Fruit fly (Drosophila melanogaster) whole organism, embryonic: ENCODE data around the gene nbs.

Source experiments
- BtbVII ChIP-seq: fragments of 200-800 bp; sonication (Bioruptor generic); optimal IDR thresholded peaks from 3 replicates; lab custom pipeline; 2017; ENCODE audit warnings: missing biosample characterization, mild to moderate bottlenecking, missing genetic modification characterization
- CG10147 ChIP-seq: fragments of 200-800 bp; sonication (Bioruptor generic); optimal IDR thresholded peaks from 2 replicates; lab custom pipeline; 2019; ENCODE audit warnings: missing biosample characterization, mild to moderate bottlenecking, missing genetic modification characterization, moderate library complexity
- CG12071 ChIP-seq: fragments of 200-800 bp; sonication (Bioruptor generic); optimal IDR thresholded peaks from 3 replicates; lab custom pipeline; 2018; ENCODE audit warnings: missing biosample characterization, mild to moderate bottlenecking, missing genetic modification characterization
- CG1233 ChIP-seq: fragments of 200-800 bp; sonication (Bioruptor generic); optimal IDR thresholded peaks from 4 replicates; lab custom pipeline; 2018; ENCODE audit warnings: missing biosample characterization, mild to moderate bottlenecking, missing genetic modification characterization
- CG13287 ChIP-seq: fragments of 200-800 bp; sonication (Bioruptor generic); IDR thresholded peaks from 2 replicates; pipeline ENCODE4 v1.3.6; 2022; ENCODE audit warnings: missing biosample characterization, missing genetic modification characterization; ENCODE audit not compliant: partially characterized antibody
- CG13296 ChIP-seq: fragments of 200-800 bp; sonication (Bioruptor generic); optimal IDR thresholded peaks from 3 replicates; lab custom pipeline; 2018; ENCODE audit warnings: missing biosample characterization, mild to moderate bottlenecking, missing genetic modification characterization
- CG14667 ChIP-seq: fragments of 200-800 bp; sonication (Bioruptor generic); IDR thresholded peaks from 2 replicates; pipeline ENCODE4 v1.3.6; 2022; ENCODE audit warnings: missing biosample characterization, missing genetic modification characterization
- CG15514 ChIP-seq: fragments of 200-800 bp; sonication (Bioruptor generic); optimal IDR thresholded peaks from 3 replicates; lab custom pipeline; 2017; ENCODE audit warnings: missing biosample characterization, missing genetic modification characterization, mild to moderate bottlenecking, moderate library complexity, missing genetic modification reagents
- CG17361 ChIP-seq: fragments of 200-800 bp; sonication (Bioruptor generic); IDR thresholded peaks from 3 replicates; pipeline ENCODE4 v1.3.6; 2022; ENCODE audit warnings: missing biosample characterization, missing genetic modification characterization
- CG17829 ChIP-seq: fragments of 200-800 bp; optimal IDR thresholded peaks from 2 replicates; lab custom pipeline; 2019; ENCODE audit warnings: missing biosample characterization, mild to moderate bottlenecking, missing genetic modification characterization, moderate library complexity
- CG17912 ChIP-seq: fragments of 200-800 bp; sonication (Bioruptor generic); optimal IDR thresholded peaks from 2 replicates; lab custom pipeline; 2018; ENCODE audit warnings: missing biosample characterization, mild to moderate bottlenecking, missing genetic modification characterization
- CG18011 ChIP-seq: fragments of 200-800 bp; sonication (Bioruptor generic); optimal IDR thresholded peaks from 2 replicates; lab custom pipeline; 2017; ENCODE audit warnings: missing biosample characterization, missing genetic modification characterization, mild to moderate bottlenecking, moderate library complexity, missing genotype
- CG18599 ChIP-seq: fragments of 200-800 bp; sonication (Bioruptor generic); optimal IDR thresholded peaks from 3 replicates; lab custom pipeline; 2017; ENCODE audit warnings: missing biosample characterization, missing genetic modification characterization, mild to moderate bottlenecking, moderate library complexity, missing genetic modification reagents
- CG30403 ChIP-seq: fragments of 200-800 bp; sonication (Bioruptor generic); optimal IDR thresholded peaks from 3 replicates; lab custom pipeline; 2016; ENCODE audit warnings: missing biosample characterization, missing genetic modification characterization
- CG31441 ChIP-seq: fragments of 200-800 bp; sonication (Bioruptor generic); IDR thresholded peaks from 2 replicates; pipeline ENCODE4 v1.3.6; 2022; ENCODE audit warnings: missing biosample characterization, missing genetic modification characterization
- CG4404 ChIP-seq: fragments of 200-800 bp; sonication (Bioruptor generic); IDR thresholded peaks from 2 replicates; pipeline ENCODE4 v1.3.6; 2022; ENCODE audit warnings: missing biosample characterization, missing genetic modification characterization
- CG6791 ChIP-seq: fragments of 200-800 bp; sonication (Bioruptor generic); IDR thresholded peaks from 3 replicates; pipeline ENCODE4 v1.3.6; 2022; ENCODE audit warnings: missing biosample characterization, missing genetic modification characterization; ENCODE audit not compliant: partially characterized antibody
- Doc2 ChIP-seq: fragments of 200-800 bp; sonication (Bioruptor generic); IDR thresholded peaks from 2 replicates; pipeline ENCODE4 v1.3.6; 2022; ENCODE audit warnings: missing biosample characterization, missing genetic modification characterization
- Dref ChIP-seq: fragments of 200-800 bp; sonication (Bioruptor generic); IDR thresholded peaks from 2 replicates; pipeline ENCODE4 v1.3.6; 2022; ENCODE audit warnings: missing biosample characterization, missing genetic modification characterization
- E2f1 ChIP-seq: fragments of 200-800 bp; sonication (Bioruptor generic); IDR thresholded peaks from 2 replicates; pipeline ENCODE4 v1.3.6; 2022; ENCODE audit warnings: missing biosample characterization, missing genetic modification characterization
- Hand ChIP-seq: fragments of 200-800 bp; sonication (Bioruptor generic); optimal IDR thresholded peaks from 2 replicates; lab custom pipeline; 2017; ENCODE audit warnings: mild to moderate bottlenecking, missing biosample characterization, missing genetic modification reagents, missing genetic modification characterization
- MBD-R2 ChIP-seq: fragments of 200-800 bp; sonication (Bioruptor generic); IDR thresholded peaks from 2 replicates; pipeline ENCODE4 v1.3.6; 2022; ENCODE audit warnings: missing biosample characterization, missing genetic modification characterization
- MESR4 ChIP-seq: fragments of 200-800 bp; sonication (Bioruptor generic); optimal IDR thresholded peaks from 2 replicates; lab custom pipeline; 2018; ENCODE audit warnings: missing biosample characterization, mild to moderate bottlenecking, missing genetic modification characterization, moderate library complexity
- Stat92E ChIP-seq, 3 experiments: fragments of >200 bp in 2 of 3; fragments of 200-800 bp in 1 of 3; sonication (Bioruptor generic) in 1 of 3; optimal IDR thresholded peaks; 2 replicates each; lab custom pipeline; 2017 to 2019; ENCODE audit warnings: missing biosample characterization in 3 of 3, missing genetic modification characterization in 3 of 3, mild to moderate bottlenecking in 1 of 3, moderate library complexity in 1 of 3
- Xrp1 ChIP-seq: fragments of 200-800 bp; sonication (Bioruptor generic); IDR thresholded peaks from 2 replicates; pipeline ENCODE4 v1.3.6; 2022; ENCODE audit warnings: missing biosample characterization, missing genetic modification characterization
- chinmo ChIP-seq: fragments of 200-800 bp; sonication (Bioruptor generic); IDR thresholded peaks from 4 replicates; pipeline ENCODE4 v1.3.6; 2022; ENCODE audit warnings: missing biosample characterization, missing genetic modification characterization; ENCODE audit not compliant: partially characterized antibody
- ci ChIP-seq: fragments of 200-800 bp; sonication (Bioruptor generic); IDR thresholded peaks from 3 replicates; pipeline ENCODE4 v1.3.6; 2022; ENCODE audit warnings: missing biosample characterization, missing genetic modification characterization
- danr ChIP-seq: fragments of 200-800 bp; sonication (Bioruptor generic); IDR thresholded peaks from 2 replicates; pipeline ENCODE4 v1.3.6; 2022; ENCODE audit warnings: missing biosample characterization, missing genetic modification characterization
- ewg ChIP-seq: fragments of 200-800 bp; sonication (Bioruptor generic); optimal IDR thresholded peaks from 3 replicates; lab custom pipeline; 2017; ENCODE audit warnings: mild to moderate bottlenecking, missing biosample characterization, missing genetic modification reagents, missing genetic modification characterization
- gro ChIP-seq: fragments of 200-800 bp; sonication (Bioruptor generic); optimal IDR thresholded peaks from 2 replicates; lab custom pipeline; 2016; ENCODE audit warnings: missing biosample characterization, missing genetic modification characterization
- lov ChIP-seq, 2 experiments: fragments of 200-800 bp in 1 of 2; fragments of >200 bp in 1 of 2; sonication (Bioruptor generic) in 1 of 2; IDR thresholded peaks in 1 of 2; optimal IDR thresholded peaks in 1 of 2; 2 replicates in 1 of 2; 3 replicates in 1 of 2; pipeline versions ENCODE4 v1.3.6 to Lab custom; 2017 to 2022; ENCODE audit warnings: missing biosample characterization in 1 of 2, missing genetic modification characterization in 1 of 2
- mam ChIP-seq: fragments of 200-800 bp; sonication (Bioruptor generic); optimal IDR thresholded peaks from 3 replicates; lab custom pipeline; 2016; ENCODE audit warnings: missing biosample characterization, missing genetic modification characterization
- nau ChIP-seq: fragments of 200-800 bp; sonication (Bioruptor generic); optimal IDR thresholded peaks from 3 replicates; lab custom pipeline; 2017; ENCODE audit warnings: missing biosample characterization, mild to moderate bottlenecking, missing genetic modification characterization, missing genetic modification reagents
- nerfin-1 ChIP-seq: fragments of 200-800 bp; sonication (Bioruptor generic); optimal IDR thresholded peaks from 3 replicates; lab custom pipeline; 2019; ENCODE audit warnings: missing biosample characterization, mild to moderate bottlenecking, missing genetic modification characterization, moderate library complexity
- pfk ChIP-seq: fragments of 200-800 bp; sonication (Bioruptor generic); optimal IDR thresholded peaks from 2 replicates; lab custom pipeline; 2018; ENCODE audit warnings: missing biosample characterization, mild to moderate bottlenecking, missing genetic modification characterization, moderate library complexity
- pros ChIP-seq: fragments of 200-800 bp; sonication (Bioruptor generic); optimal IDR thresholded peaks from 3 replicates; lab custom pipeline; 2019; ENCODE audit warnings: missing biosample characterization, mild to moderate bottlenecking, missing genetic modification characterization, moderate library complexity
- pum ChIP-seq: fragments of 200-800 bp; sonication (Bioruptor generic); optimal IDR thresholded peaks from 2 replicates; lab custom pipeline; 2016; ENCODE audit warnings: missing biosample characterization, missing genetic modification characterization
- sob ChIP-seq: fragments of 200-800 bp; sonication (Bioruptor generic); IDR thresholded peaks from 2 replicates; pipeline ENCODE4 v1.3.6; 2022; ENCODE audit warnings: missing biosample characterization, missing genetic modification characterization
- ssp ChIP-seq: fragments of 200-800 bp; sonication (Bioruptor generic); IDR thresholded peaks from 2 replicates; pipeline ENCODE4 v1.3.6; 2022; ENCODE audit warnings: missing biosample characterization, missing genetic modification characterization
- vvl ChIP-seq: fragments of 200-800 bp; sonication (Bioruptor generic); IDR thresholded peaks from 2 replicates; pipeline ENCODE4 v1.3.6; 2022; ENCODE audit warnings: missing biosample characterization, missing genetic modification characterization
- wdn ChIP-seq: fragments of 200-800 bp; sonication (Bioruptor generic); IDR thresholded peaks from 2 replicates; pipeline ENCODE4 v1.3.6; 2022; ENCODE audit warnings: missing biosample characterization, missing genetic modification characterization

nbs gene

DNA sequence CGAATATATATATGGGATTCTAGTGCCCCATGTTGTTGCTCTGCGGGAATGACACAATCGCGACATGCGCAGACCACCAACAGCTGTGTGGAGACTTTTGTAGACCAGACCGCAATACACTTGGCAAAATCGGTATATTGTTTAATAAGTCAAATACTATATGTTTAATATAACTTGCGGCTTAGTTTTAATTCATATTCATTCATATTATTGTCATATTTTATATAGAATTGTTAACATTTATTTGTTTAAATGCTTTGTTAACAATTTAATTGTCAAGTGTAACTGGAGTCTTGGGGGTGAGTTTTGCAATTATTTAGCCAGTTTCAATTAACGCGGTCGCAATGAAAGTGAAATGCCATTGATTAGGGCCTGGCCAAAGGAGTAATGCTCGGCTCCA is 16.6 kb upstream of the nbs start (continued):
- TF ChIP-seq Stat92E (GFP tag; optimal IDR thresholded peaks at IDR 0.05; lab: Kevin White, UChicago) (no peak), chinmo (GFP tag; lab: Robert Waterston, UW) (no peak), E2f1 (GFP tag; lab: Robert Waterston, UW) (peak; percentile 35; the same call in 1 of the 2 replicates), CG13287 (GFP tag; lab: Robert Waterston, UW) (no peak), CG18011 (no peak), CG10147 (no peak), Doc2 (GFP tag; lab: Robert Waterston, UW) (no peak), ssp (GFP tag; lab: Robert Waterston, UW) (no peak), nau (GFP tag; lab: Kevin White, UChicago) (peak; percentile 3), Xrp1 (peak; percentile 17; the same call in 1 of the 2 replicates), CG1233 (GFP tag; lab: Kevin White, UChicago) (no peak), danr (GFP tag; lab: Robert Waterston, UW) (no peak), wdn (GFP tag; lab: Robert Waterston, UW) (no peak), CG30403 (GFP tag; lab: Kevin White, UChicago) (peak; percentile 40), BtbVII (GFP tag; lab: Kevin White, UChicago) (peak; percentile 5), CG14667 (no peak), CG17829 (tag; lab: Kevin White, UChicago) (peak; percentile 40), Dref (GFP tag; lab: Robert Waterston, UW) (no peak), MESR4 (GFP tag; lab: Kevin White, UChicago) (no peak), CG6791 (GFP tag; lab: Robert Waterston, UW) (no peak), vvl (GFP tag; lab: Robert Waterston, UW) (no peak; the same call in 1 of the 2 replicates), ci (no peak), CG4404 (GFP tag; lab: Robert Waterston, UW) (no peak), MBD-R2 (GFP tag; lab: Robert Waterston, UW) (no peak), CG13296 (GFP tag; lab: Kevin White, UChicago) (no peak), CG17361 (GFP tag; lab: Robert Waterston, UW) (peak; percentile 65), pum (no peak), sob (GFP tag; lab: Robert Waterston, UW) (0 out of 2 replicates have a peak, but pooled peaks have one; percentile 25), ewg (GFP tag; lab: Kevin White, UChicago) (peak; percentile 57), lov (optimal IDR thresholded peaks at IDR 0.05; lab: Kevin White, UChicago) (no peak), lov (GFP tag; IDR thresholded peaks at IDR 0.05; lab: Robert Waterston, UW) (no peak), pfk (GFP tag; lab: Kevin White, UChicago) (no peak), CG18599 (GFP tag; lab: Kevin White, UChicago) (peak; percentile 42), CG15514 (GFP tag; lab: Kevin White, UChicago) (peak; percentile 7), gro (GFP tag; lab: Kevin White, UChicago) (no peak), mam (GFP tag; lab: Kevin White, UChicago) (no peak), CG12071 (peak; percentile 12), CG31441 (peak; percentile 54; the same call in 1 of the 2 replicates), nerfin-1 (tag; lab: Kevin White, UChicago) (no peak), Hand (GFP tag; lab: Kevin White, UChicago) (no peak), CG17912 (GFP tag; lab: Kevin White, UChicago) (no peak), pros (no peak)
